Fruit fly (Drosophila melanogaster): Measurements from ENCODE around the gene CG33223.
A peak's percentile ranks its signal among the peaks of the same experiment; 100 is the strongest.

CG33223 gene

dm6 chrX:8420772-8421448, 62.8 kb downstream of the CG33223 start (continued):
- no peak for TF ChIP-seq CG2202 (tag; optimal IDR thresholded peaks at IDR 0.05)
- TF ChIP-seq ci (GFP tag; IDR thresholded peaks at IDR 0.05), result peak; percentile 41; the same call in 1 of the 3 replicates
- TF ChIP-seq Eip74EF (GFP tag; optimal IDR thresholded peaks at IDR 0.05), result peak in 1 of 2 experiments; percentile 2
- TF ChIP-seq Fer2 (tag; optimal IDR thresholded peaks at IDR 0.05), result no peak
- no peak for TF ChIP-seq pan (optimal IDR thresholded peaks at IDR 0.05)
- TF ChIP-seq pan (GFP tag; optimal IDR thresholded peaks at IDR 0.05 in 1 of 2, IDR thresholded peaks at IDR 0.05 in 1 of 2), result peak in 1 of 2 experiments; percentile 9
- peak; percentile 54 for TF ChIP-seq CG18011 (GFP tag; optimal IDR thresholded peaks at IDR 0.05)
- TF ChIP-seq H2.0 (GFP tag; IDR thresholded peaks at IDR 0.05), result no peak
- no peak for TF ChIP-seq ara (GFP tag; IDR thresholded peaks at IDR 0.05)
- TF ChIP-seq Lpt (GFP tag; optimal IDR thresholded peaks at IDR 0.05), result peak; percentile 88
- 0 out of 3 replicates have a peak, but pooled peaks have one; percentile 14 for TF ChIP-seq z (GFP tag; IDR thresholded peaks at IDR 0.05)
- no peak for TF ChIP-seq Camta (GFP tag; optimal IDR thresholded peaks at IDR 0.05)
- TF ChIP-seq Med (GFP tag), result peak; percentile 49
- TF ChIP-seq pfk (GFP tag; optimal IDR thresholded peaks at IDR 0.05), result peak; percentile 1
- TF ChIP-seq Xrp1 (GFP tag; IDR thresholded peaks at IDR 0.05), result peak; percentile 21; the same call in 1 of the 2 replicates
- TF ChIP-seq CG15479 (GFP tag; optimal IDR thresholded peaks at IDR 0.05), result peak; percentile 93
- no peak for TF ChIP-seq abd-A (tag; optimal IDR thresholded peaks at IDR 0.05)
- peak; percentile 31 for TF ChIP-seq wek (GFP tag; optimal IDR thresholded peaks at IDR 0.05)
- peak; percentile 25 for TF ChIP-seq Fer1 (GFP tag; optimal IDR thresholded peaks at IDR 0.05)
- TF ChIP-seq BtbVII (GFP tag; optimal IDR thresholded peaks at IDR 0.05), result peak; percentile 49
- no peak for TF ChIP-seq jing (GFP tag; optimal IDR thresholded peaks at IDR 0.05)
- TF ChIP-seq CG12071 (GFP tag; optimal IDR thresholded peaks at IDR 0.05), result no peak
- TF ChIP-seq chinmo (GFP tag; IDR thresholded peaks at IDR 0.05; ENCODE audit: partially characterized antibody), result peak; percentile 89; the same call in 3 of the 4 replicates
- no peak for TF ChIP-seq Nf-YA (GFP tag; IDR thresholded peaks at IDR 0.05)
- peak; percentile 23 for TF ChIP-seq CG1529 (GFP tag; optimal IDR thresholded peaks at IDR 0.05)
- peak; percentile 76 for TF ChIP-seq CG32532 (GFP tag; IDR thresholded peaks at IDR 0.05)
- TF ChIP-seq CG34376 (GFP tag; optimal IDR thresholded peaks at IDR 0.05), result peak; percentile 30
- TF ChIP-seq Optix (GFP tag; IDR thresholded peaks at IDR 0.05), result no peak
- peak; percentile 40 for TF ChIP-seq corto (GFP tag; optimal IDR thresholded peaks at IDR 0.05)
- TF ChIP-seq CG17612 (GFP tag; IDR thresholded peaks at IDR 0.05), result no peak
- TF ChIP-seq sens-2 (GFP tag; IDR thresholded peaks at IDR 0.05), result no peak
- TF ChIP-seq Atf6 (GFP tag; IDR thresholded peaks at IDR 0.05), result peak; percentile 50; the same call in 1 of the 2 replicates
- TF ChIP-seq pros (GFP tag; optimal IDR thresholded peaks at IDR 0.05), result peak; percentile 1
- peak in 1 of 2 experiments; percentile 74 for TF ChIP-seq bsh (GFP tag; optimal IDR thresholded peaks at IDR 0.05)
- TF ChIP-seq dm (GFP tag; optimal IDR thresholded peaks at IDR 0.05), result peak; percentile 15
- TF ChIP-seq CG2199 (GFP tag; IDR thresholded peaks at IDR 0.05), result 0 out of 3 replicates have a peak, but pooled peaks have one; percentile 50
- TF ChIP-seq her (GFP tag; optimal IDR thresholded peaks at IDR 0.05), result peak; percentile 46
- peak; percentile 2 for TF ChIP-seq CG6854 (GFP tag; optimal IDR thresholded peaks at IDR 0.05)
- no peak for TF ChIP-seq crol (GFP tag; IDR thresholded peaks at IDR 0.05)
- TF ChIP-seq CG11456 (GFP tag; IDR thresholded peaks at IDR 0.05), result no peak
- peak; percentile 17 for TF ChIP-seq trem (tag; optimal IDR thresholded peaks at IDR 0.05)
- no peak for TF ChIP-seq Rx (GFP tag; IDR thresholded peaks at IDR 0.05)
- TF ChIP-seq CG3281 (GFP tag; optimal IDR thresholded peaks at IDR 0.05), result no peak
- no peak for TF ChIP-seq ttk (GFP tag; IDR thresholded peaks at IDR 0.05)
- TF ChIP-seq chm (GFP tag; IDR thresholded peaks at IDR 0.05), result peak; percentile 77
- peak; percentile 13 for TF ChIP-seq PHDP (tag; optimal IDR thresholded peaks at IDR 0.05)
- peak; percentile 30; the same call in 1 of the 3 replicates for TF ChIP-seq CG17361 (GFP tag; IDR thresholded peaks at IDR 0.05)
- TF ChIP-seq Hr3 (GFP tag; optimal IDR thresholded peaks at IDR 0.05), result no peak
- TF ChIP-seq CG31365 (tag; optimal IDR thresholded peaks at IDR 0.05), result peak; percentile 13
- TF ChIP-seq ab (GFP tag; optimal IDR thresholded peaks at IDR 0.05), result no peak
